Worm (Caenorhabditis elegans) whole organism, young adult: ENCODE data around the gene ttc-17.

Source experiments
- ceh-100 ChIP-seq: fragments of 200-800 bp; sonication (Bioruptor generic); IDR thresholded peaks from 2 replicates; pipeline ENCODE4 v1.3.6; 2022; ENCODE audit warnings: missing genetic modification reagents, missing genetic modification characterization, missing compliant biosample characterization
- him-1 ChIP-seq: sonication (generic microtip); optimal IDR thresholded peaks from 2 replicates; lab custom pipeline; 2016; ENCODE audit warnings: missing genotype, missing genetic modification reagents, missing genetic modification characterization, missing compliant biosample characterization
- nhr-90 ChIP-seq: sonication (generic microtip); optimal IDR thresholded peaks from 2 replicates; lab custom pipeline; 2016; ENCODE audit warnings: missing genotype, mild to moderate bottlenecking, missing genetic modification characterization, missing compliant biosample characterization
- pha-4 ChIP-seq: fragments of 150-350 bp; sonication (generic microtip); optimal IDR thresholded peaks from 2 replicates; lab custom pipeline; 2014; ENCODE audit warnings: missing biosample characterization, missing genetic modification reagents, missing genetic modification characterization
- sdz-38 ChIP-seq: sonication (generic microtip); optimal IDR thresholded peaks from 2 replicates; lab custom pipeline; 2016; ENCODE audit warnings: missing genotype, missing genetic modification characterization, missing compliant biosample characterization
- snpc-4 ChIP-seq, 5 experiments: fragments of 150-350 bp in 1 of 5; sonication (generic microtip) in 4 of 5; optimal IDR thresholded peaks; 2 replicates each; lab custom pipeline; 2014 to 2018; ENCODE audit warnings: missing genetic modification characterization in 5 of 5, missing biosample characterization in 3 of 5, antibody characterized with exemption in 2 of 5, mild to moderate bottlenecking in 2 of 5, missing compliant biosample characterization in 2 of 5, missing genotype in 2 of 5, moderate library complexity in 2 of 5, missing genetic modification reagents in 1 of 5

ce11 chrV:8985740-8986139, 28.9 kb downstream of the ttc-17 start, which contains the start of gene str-85:
- TF ChIP-seq sdz-38 (tag; lab: Kevin White, UChicago), result no peak
- no peak for TF ChIP-seq him-1
- TF ChIP-seq nhr-90, result no peak
- no peak for TF ChIP-seq ceh-100 (GFP tag; lab: Robert Waterston, UW)
- no peak for TF ChIP-seq pha-4 (tag; lab: Kevin White, UChicago)
- no peak for TF ChIP-seq snpc-4 (GFP tag; optimal IDR thresholded peaks at IDR 0.05; lab: Kevin White, UChicago)
- no peak for TF ChIP-seq snpc-4 (tag; optimal IDR thresholded peaks at IDR 0.05; lab: Kevin White, UChicago)
